Worm (Caenorhabditis elegans) whole organism, L3 larva: ENCODE results near the gene flp-4.

Experiments
- aly-2 ChIP-seq: fragments of 150-350 bp; optimal IDR thresholded peaks from 2 replicates; lab custom pipeline; 2014; ENCODE audit warnings: missing biosample characterization, missing genetic modification characterization
- ama-1 ChIP-seq: fragments of 150-350 bp; optimal IDR thresholded peaks from 2 replicates; lab custom pipeline; 2018
- ceh-16 ChIP-seq: sonication (generic microtip); optimal IDR thresholded peaks from 2 replicates; lab custom pipeline; 2017; ENCODE audit warnings: missing biosample characterization, missing genetic modification characterization
- ceh-28 ChIP-seq: fragments of 150-350 bp; optimal IDR thresholded peaks from 2 replicates; lab custom pipeline; 2014; ENCODE audit warnings: missing biosample characterization, missing genetic modification reagents, missing genetic modification characterization
- ceh-9 ChIP-seq: sonication (generic microtip); optimal IDR thresholded peaks from 2 replicates; lab custom pipeline; 2018; ENCODE audit warnings: missing biosample characterization, missing genetic modification characterization
- daf-12 ChIP-seq: fragments of 150-350 bp; optimal IDR thresholded peaks from 2 replicates; lab custom pipeline; 2014; ENCODE audit warnings: missing biosample characterization, missing genetic modification reagents, missing genetic modification characterization
- egl-27 ChIP-seq: sonication (generic microtip); optimal IDR thresholded peaks from 4 replicates; lab custom pipeline; 2017; ENCODE audit warnings: missing biosample characterization, missing genetic modification reagents, missing genetic modification characterization
- egl-5 ChIP-seq: fragments of 150-350 bp; optimal IDR thresholded peaks from 2 replicates; lab custom pipeline; 2017; ENCODE audit warnings: missing biosample characterization, missing genetic modification reagents, missing genetic modification characterization, inconsistent platforms
- elt-2 ChIP-seq: sonication (generic microtip); optimal IDR thresholded peaks from 2 replicates; lab custom pipeline; 2016; ENCODE audit warnings: missing genetic modification reagents, mild to moderate bottlenecking, missing genetic modification characterization, missing compliant biosample characterization
- elt-3 ChIP-seq, 3 experiments: fragments of 150-350 bp in 1 of 3; sonication (generic microtip) in 2 of 3; optimal IDR thresholded peaks; 2 replicates in 2 of 3; 4 replicates in 1 of 3; lab custom pipeline; 2014 to 2017; ENCODE audit warnings: missing biosample characterization in 3 of 3, missing genetic modification characterization in 3 of 3
- eor-1 ChIP-seq, 2 experiments: fragments of 150-350 bp; optimal IDR thresholded peaks; 2 replicates each; lab custom pipeline; 2014 to 2018; ENCODE audit warnings: missing biosample characterization in 2 of 2, missing genetic modification characterization in 2 of 2
- fos-1 ChIP-seq: fragments of 150-350 bp; optimal IDR thresholded peaks from 2 replicates; lab custom pipeline; 2014; ENCODE audit warnings: missing biosample characterization, missing genetic modification characterization
- hmg-11 ChIP-seq: sonication (generic microtip); optimal IDR thresholded peaks from 2 replicates; lab custom pipeline; 2016; ENCODE audit warnings: missing genetic modification characterization, missing compliant biosample characterization
- jun-1 ChIP-seq: fragments of 150-350 bp; optimal IDR thresholded peaks from 2 replicates; lab custom pipeline; 2014; ENCODE audit warnings: missing biosample characterization, missing genetic modification reagents, missing genetic modification characterization
- lin-15B ChIP-seq: fragments of 150-350 bp; optimal IDR thresholded peaks from 2 replicates; lab custom pipeline; 2014; ENCODE audit warnings: missing biosample characterization, missing genetic modification characterization
- lin-39 ChIP-seq: fragments of 150-350 bp; optimal IDR thresholded peaks from 2 replicates; lab custom pipeline; 2018; ENCODE audit warnings: missing biosample characterization, missing genetic modification reagents, missing genetic modification characterization
- lsy-12 ChIP-seq: sonication (generic microtip); optimal IDR thresholded peaks from 2 replicates; lab custom pipeline; 2016; ENCODE audit warnings: mild to moderate bottlenecking, missing genetic modification characterization, missing compliant biosample characterization
- mml-1 ChIP-seq: fragments of 150-350 bp; sonication (generic microtip); optimal IDR thresholded peaks from 3 replicates; lab custom pipeline; 2014; ENCODE audit warnings: missing biosample characterization, missing genetic modification characterization
- nfya-1 ChIP-seq: sonication (generic microtip); optimal IDR thresholded peaks from 2 replicates; lab custom pipeline; 2017; ENCODE audit warnings: missing genetic modification characterization, mild to moderate bottlenecking, missing compliant biosample characterization, antibody characterized with exemption, moderate library complexity; ENCODE audit not compliant: insufficient read depth
- nhr-11 ChIP-seq: fragments of 150-350 bp; optimal IDR thresholded peaks from 2 replicates; lab custom pipeline; 2014; ENCODE audit warnings: missing biosample characterization, missing genetic modification characterization
- nhr-12 ChIP-seq: fragments of 150-350 bp; optimal IDR thresholded peaks from 2 replicates; lab custom pipeline; 2014; ENCODE audit warnings: missing biosample characterization, missing genetic modification characterization
- nhr-25 ChIP-seq: sonication (generic microtip); optimal IDR thresholded peaks from 2 replicates; lab custom pipeline; 2017; ENCODE audit warnings: missing biosample characterization, missing genetic modification characterization
- nhr-28 ChIP-seq: fragments of 150-350 bp; optimal IDR thresholded peaks from 2 replicates; lab custom pipeline; 2014; ENCODE audit warnings: missing biosample characterization, missing genetic modification characterization
- nhr-43 ChIP-seq: sonication (generic microtip); optimal IDR thresholded peaks from 2 replicates; lab custom pipeline; 2016; ENCODE audit warnings: mild to moderate bottlenecking, missing genetic modification characterization, missing compliant biosample characterization; ENCODE audit not compliant: poor library complexity, severe bottlenecking
- nhr-76 ChIP-seq: fragments of 150-350 bp; sonication (generic microtip); optimal IDR thresholded peaks from 5 replicates; lab custom pipeline; 2014; ENCODE audit warnings: missing biosample characterization, missing genetic modification characterization
- nhr-77 ChIP-seq: fragments of 150-350 bp; optimal IDR thresholded peaks from 2 replicates; lab custom pipeline; 2014; ENCODE audit warnings: missing biosample characterization, missing genetic modification characterization
- pha-4 ChIP-seq: fragments of 150-350 bp; optimal IDR thresholded peaks from 2 replicates; lab custom pipeline; 2014; ENCODE audit warnings: missing biosample characterization, missing genetic modification reagents, missing genetic modification characterization
- pqm-1 ChIP-seq: fragments of 150-350 bp; optimal IDR thresholded peaks from 2 replicates; lab custom pipeline; 2017; ENCODE audit warnings: missing biosample characterization, missing genetic modification characterization, inconsistent platforms
- skn-1 ChIP-seq: fragments of 150-350 bp; optimal IDR thresholded peaks from 2 replicates; lab custom pipeline; 2014; ENCODE audit warnings: missing biosample characterization, missing genetic modification characterization
- snpc-4 ChIP-seq: fragments of 150-350 bp; optimal IDR thresholded peaks from 2 replicates; lab custom pipeline; 2014; ENCODE audit warnings: missing biosample characterization, missing genetic modification characterization
- tbx-2 ChIP-seq: sonication (generic microtip); optimal IDR thresholded peaks from 2 replicates; lab custom pipeline; 2016; ENCODE audit warnings: mild to moderate bottlenecking, missing genetic modification characterization, missing compliant biosample characterization
- unc-39 ChIP-seq: sonication (generic microtip); optimal IDR thresholded peaks from 4 replicates; lab custom pipeline; 2017; ENCODE audit warnings: missing biosample characterization, missing genetic modification characterization
- unc-62 ChIP-seq: fragments of 150-350 bp; sonication (generic microtip); optimal IDR thresholded peaks from 4 replicates; lab custom pipeline; 2014; ENCODE audit warnings: missing biosample characterization, missing genetic modification reagents, missing genetic modification characterization
- ztf-11 ChIP-seq: fragments of 150-350 bp; optimal IDR thresholded peaks from 2 replicates; lab custom pipeline; 2014; ENCODE audit warnings: missing biosample characterization, missing genetic modification characterization

Gene flp-4

ce11 chrII:10045670-10046069 lies 3.0 kb upstream of the flp-4 start:
- no peak for TF ChIP-seq tbx-2 (tag; lab: Kevin White, UChicago)
- TF ChIP-seq ceh-16 (tag; lab: Kevin White, UChicago) = no peak
- no peak for TF ChIP-seq elt-3 (tag; optimal IDR thresholded peaks at IDR 0.05; lab: Kevin White, UChicago)
- no peak for TF ChIP-seq hmg-11 (tag; lab: Kevin White, UChicago)
- no peak for TF ChIP-seq mml-1 (tag; lab: Kevin White, UChicago)
- no peak for TF ChIP-seq lin-39 (tag; lab: Kevin White, UChicago)
- TF ChIP-seq egl-5 (tag; lab: Kevin White, UChicago) = no peak
- no peak for TF ChIP-seq eor-1 (tag; optimal IDR thresholded peaks at IDR 0.05; lab: Kevin White, UChicago)
- TF ChIP-seq skn-1 = no peak
- TF ChIP-seq snpc-4 = no peak
- TF ChIP-seq nhr-43 (tag; lab: Kevin White, UChicago) = no peak
- TF ChIP-seq nhr-25 (tag; lab: Kevin White, UChicago) = no peak
- TF ChIP-seq egl-27 (tag; lab: Kevin White, UChicago) = no peak
- TF ChIP-seq, all 47 proteins: peak for 0

DNA sequence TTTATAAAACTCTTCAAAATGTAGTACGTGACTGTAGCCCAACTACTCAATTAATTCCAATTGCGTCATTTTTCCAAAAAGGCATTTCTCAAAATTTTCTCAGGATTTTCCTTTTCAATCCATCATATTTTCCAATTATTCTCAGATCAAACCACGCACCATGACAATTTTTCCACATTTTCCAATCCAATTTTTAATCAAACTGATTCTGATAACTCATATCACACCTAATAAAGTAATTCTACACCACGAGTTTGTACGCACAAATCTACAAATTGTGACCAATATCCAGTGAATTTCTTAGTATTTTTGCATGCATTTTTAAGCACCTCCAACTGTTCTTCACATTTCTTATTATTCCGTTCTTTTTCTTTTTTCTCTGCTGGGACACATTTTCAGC lies 2.8 kb downstream of the flp-4 start:
- TF ChIP-seq nhr-11 (peak; percentile 91), daf-12 (no peak), mml-1 (tag; lab: Kevin White, UChicago) (no peak), lin-15B (tag; lab: Kevin White, UChicago) (no peak)
- TF ChIP-seq, all 47 proteins: peak for 1

DNA sequence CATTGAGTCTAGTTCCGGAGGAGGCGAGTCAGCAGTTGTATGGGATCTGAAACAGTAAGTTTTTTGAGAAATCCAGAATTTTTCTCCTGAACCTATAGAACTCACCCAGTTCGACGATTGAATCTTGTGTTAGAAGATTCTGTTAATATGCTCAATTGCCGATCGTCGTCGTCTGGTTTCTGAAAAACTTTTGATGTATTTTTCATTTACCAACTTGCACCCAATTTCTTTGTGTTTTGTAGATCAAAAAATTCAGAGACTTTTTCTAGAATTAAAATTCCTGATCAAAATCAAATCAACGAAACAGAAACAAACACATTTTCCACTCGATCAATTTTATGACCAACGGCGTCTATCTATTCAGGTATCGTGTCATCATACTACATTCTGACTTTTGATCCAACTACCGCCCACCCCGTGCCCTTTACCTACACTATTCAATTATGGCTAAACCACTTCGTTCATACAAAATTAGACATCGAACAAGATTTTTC lies 7.9 kb downstream of the flp-4 start, which contains the start of gene C18D1.2:
Gene C18D1.2 (plus strand): TSS at position 444 of the 494 bp plus-strand sequence.
- TF ChIP-seq fos-1 (tag; lab: Kevin White, UChicago) (no peak), unc-39 (tag; lab: Kevin White, UChicago) (no peak), jun-1 (tag; lab: Kevin White, UChicago) (no peak), lsy-12 (tag; lab: Kevin White, UChicago) (no peak), aly-2 (tag; lab: Kevin White, UChicago) (no peak), lin-15B (tag; lab: Kevin White, UChicago) (no peak), nfya-1 (tag; lab: Kevin White, UChicago) (no peak), egl-27 (tag; lab: Kevin White, UChicago) (no peak), nhr-76 (tag; lab: Kevin White, UChicago) (no peak), elt-2 (tag; lab: Kevin White, UChicago) (no peak), mml-1 (tag; lab: Kevin White, UChicago) (no peak), nhr-28 (tag; lab: Kevin White, UChicago) (no peak), lin-39 (tag; lab: Kevin White, UChicago) (no peak), nhr-77 (no peak), ceh-16 (tag; lab: Kevin White, UChicago) (no peak), ceh-28 (tag; lab: Kevin White, UChicago) (no peak)

- TF ChIP-seq skn-1 = no peak
Measured at ce11 chrII:10060508-10060907, 11.8 kb downstream of the flp-4 start, which contains the start of gene stg-1. stg-1 (minus strand) TSS chrII:10060660.

DNA sequence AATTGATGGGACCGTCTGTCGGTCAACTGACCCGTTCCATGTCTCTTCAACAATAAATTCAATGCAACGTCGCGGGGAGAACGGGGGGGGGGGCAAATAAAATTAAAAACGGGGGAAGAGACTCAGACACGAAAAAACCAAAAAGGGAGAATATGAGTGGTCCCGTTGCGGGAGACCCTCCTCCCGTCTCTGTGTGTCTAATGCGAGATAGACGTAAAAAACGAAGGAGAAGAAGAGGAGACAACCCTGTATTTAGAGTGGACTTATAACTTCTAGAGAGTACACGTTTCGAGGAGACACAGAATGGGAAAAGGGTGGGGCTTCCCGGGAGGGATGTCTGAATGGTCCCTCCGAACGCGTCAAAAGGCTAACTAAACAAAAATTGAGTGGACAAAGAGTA lies 16.8 kb downstream of the flp-4 start:
- TF ChIP-seq tbx-2 (tag; lab: Kevin White, UChicago) (no peak), ztf-11 (tag; lab: Kevin White, UChicago) (no peak), unc-62 (GFP tag; lab: Kevin White, UChicago) (no peak), egl-27 (tag; lab: Kevin White, UChicago) (no peak), elt-3 (tag; optimal IDR thresholded peaks at IDR 0.05; lab: Kevin White, UChicago) (no peak), ceh-9 (tag; lab: Kevin White, UChicago) (no peak), daf-12 (no peak), nhr-12 (no peak), elt-2 (tag; lab: Kevin White, UChicago) (no peak), ama-1 (lab: Kevin White, UChicago) (no peak), fos-1 (tag; lab: Kevin White, UChicago) (no peak), pqm-1 (tag; lab: Kevin White, UChicago) (no peak), pha-4 (tag; lab: Kevin White, UChicago) (no peak)
